Fruit fly (Drosophila melanogaster) whole organism, embryonic: ENCODE data around the gene CG17121.

ENCODE experiments used
- Ada2b ChIP-seq: fragments of 200-800 bp; sonication (Bioruptor generic); IDR thresholded peaks from 2 replicates; pipeline ENCODE4 v1.3.6; 2022; ENCODE audit warnings: missing biosample characterization, missing genetic modification characterization
- Aef1 ChIP-seq: fragments of 200-800 bp; sonication (Bioruptor generic); IDR thresholded peaks from 3 replicates; pipeline ENCODE4 v1.3.6; 2022; ENCODE audit warnings: missing biosample characterization, missing genetic modification characterization
- Antp ChIP-seq: fragments of 200-800 bp; sonication (Bioruptor generic); optimal IDR thresholded peaks from 3 replicates; lab custom pipeline; 2016; ENCODE audit warnings: missing biosample characterization, missing genetic modification characterization
- B-H1 ChIP-seq: fragments of 200-800 bp; sonication (Bioruptor generic); IDR thresholded peaks from 3 replicates; pipeline ENCODE4 v1.3.6; 2022; ENCODE audit warnings: missing biosample characterization, missing genetic modification characterization
- Blimp-1 ChIP-seq: fragments of 200-800 bp; sonication (Bioruptor generic); optimal IDR thresholded peaks from 3 replicates; lab custom pipeline; 2018; ENCODE audit warnings: missing biosample characterization, missing genetic modification characterization, mild to moderate bottlenecking, moderate library complexity, missing genetic modification reagents
- CG10431 ChIP-seq: fragments of 200-800 bp; sonication (Bioruptor generic); optimal IDR thresholded peaks from 3 replicates; lab custom pipeline; 2018; ENCODE audit warnings: missing biosample characterization, mild to moderate bottlenecking, missing genetic modification characterization
- CG10462 ChIP-seq: fragments of 200-800 bp; sonication (Bioruptor generic); optimal IDR thresholded peaks from 2 replicates; lab custom pipeline; 2016; ENCODE audit warnings: missing biosample characterization, missing genetic modification characterization
- CG1233 ChIP-seq: fragments of 200-800 bp; sonication (Bioruptor generic); optimal IDR thresholded peaks from 4 replicates; lab custom pipeline; 2018; ENCODE audit warnings: missing biosample characterization, mild to moderate bottlenecking, missing genetic modification characterization
- CG13287 ChIP-seq: fragments of 200-800 bp; sonication (Bioruptor generic); IDR thresholded peaks from 2 replicates; pipeline ENCODE4 v1.3.6; 2022; ENCODE audit warnings: missing biosample characterization, missing genetic modification characterization; ENCODE audit not compliant: partially characterized antibody
- CG13424 ChIP-seq: fragments of 200-800 bp; sonication (Bioruptor generic); optimal IDR thresholded peaks from 2 replicates; lab custom pipeline; 2019; ENCODE audit warnings: missing biosample characterization, mild to moderate bottlenecking, missing genetic modification characterization, moderate library complexity
- CG13775 ChIP-seq: fragments of 200-800 bp; sonication (Bioruptor generic); optimal IDR thresholded peaks from 3 replicates; lab custom pipeline; 2017; ENCODE audit warnings: missing biosample characterization, mild to moderate bottlenecking, missing genetic modification characterization
- CG15011 ChIP-seq: fragments of 200-800 bp; sonication (Bioruptor generic); optimal IDR thresholded peaks from 3 replicates; lab custom pipeline; 2018; ENCODE audit warnings: missing biosample characterization, mild to moderate bottlenecking, missing genetic modification characterization
- CG15601 ChIP-seq: fragments of 200-800 bp; sonication (Bioruptor generic); optimal IDR thresholded peaks from 3 replicates; lab custom pipeline; 2019; ENCODE audit warnings: missing biosample characterization, mild to moderate bottlenecking, missing genetic modification characterization, moderate library complexity
- CG1602 ChIP-seq: fragments of 200-800 bp; sonication (Bioruptor generic); optimal IDR thresholded peaks from 3 replicates; lab custom pipeline; 2016; ENCODE audit warnings: missing biosample characterization, missing genetic modification characterization
- CG16815 ChIP-seq: fragments of 200-800 bp; sonication (Bioruptor generic); optimal IDR thresholded peaks from 3 replicates; lab custom pipeline; 2017; ENCODE audit warnings: missing biosample characterization, mild to moderate bottlenecking, missing genetic modification characterization
- CG18619 ChIP-seq: fragments of 200-800 bp; sonication (Bioruptor generic); optimal IDR thresholded peaks from 3 replicates; lab custom pipeline; 2017; ENCODE audit warnings: missing biosample characterization, mild to moderate bottlenecking, missing genetic modification characterization
- CG2199 ChIP-seq: fragments of 200-800 bp; sonication (Bioruptor generic); IDR thresholded peaks from 3 replicates; pipeline ENCODE4 v1.3.6; 2022; ENCODE audit warnings: missing biosample characterization, missing genetic modification characterization
- CG3281 ChIP-seq: fragments of 200-800 bp; sonication (Bioruptor generic); optimal IDR thresholded peaks from 3 replicates; lab custom pipeline; 2017; ENCODE audit warnings: missing biosample characterization, mild to moderate bottlenecking, missing genetic modification characterization
- CG7556 ChIP-seq: fragments of 200-800 bp; sonication (Bioruptor generic); optimal IDR thresholded peaks from 2 replicates; lab custom pipeline; 2017; ENCODE audit warnings: missing biosample characterization, mild to moderate bottlenecking, missing genetic modification characterization
- CG8281 ChIP-seq: fragments of 200-800 bp; sonication (Bioruptor generic); optimal IDR thresholded peaks from 2 replicates; lab custom pipeline; 2018; ENCODE audit warnings: missing biosample characterization, mild to moderate bottlenecking, missing genetic modification characterization, moderate library complexity
- CG8478 ChIP-seq: fragments of >200 bp; optimal IDR thresholded peaks from 2 replicates; lab custom pipeline; 2018
- CG9215 ChIP-seq: fragments of 200-800 bp; sonication (Bioruptor generic); IDR thresholded peaks from 2 replicates; pipeline ENCODE4 v1.3.6; 2022; ENCODE audit warnings: missing biosample characterization, missing genetic modification characterization
- CoRest ChIP-seq: fragments of 200-800 bp; sonication (Bioruptor generic); optimal IDR thresholded peaks from 3 replicates; lab custom pipeline; 2018; ENCODE audit warnings: missing biosample characterization, mild to moderate bottlenecking, missing genetic modification characterization, moderate library complexity
- Dek ChIP-seq: fragments of 200-800 bp; sonication (Bioruptor generic); optimal IDR thresholded peaks from 3 replicates; lab custom pipeline; 2019; ENCODE audit warnings: missing biosample characterization, mild to moderate bottlenecking, missing genetic modification characterization, moderate library complexity
- Ets65A ChIP-seq: fragments of 200-800 bp; sonication (Bioruptor generic); peaks from one replicate; lab custom pipeline; 2016; ENCODE audit warnings: missing biosample characterization, missing genetic modification characterization
- Fer3 ChIP-seq: fragments of 200-800 bp; sonication (Bioruptor generic); optimal IDR thresholded peaks from 2 replicates; lab custom pipeline; 2018; ENCODE audit warnings: missing biosample characterization, mild to moderate bottlenecking, missing genetic modification characterization, moderate library complexity
- Hr39 ChIP-seq: fragments of >200 bp; optimal IDR thresholded peaks from 2 replicates; lab custom pipeline; 2017
- Jarid2 ChIP-seq: fragments of 200-800 bp; sonication (Bioruptor generic); optimal IDR thresholded peaks from 3 replicates; lab custom pipeline; 2017; ENCODE audit warnings: mild to moderate bottlenecking, missing biosample characterization, missing genetic modification reagents, missing genetic modification characterization
- Myb ChIP-seq: fragments of 200-800 bp; sonication (Bioruptor generic); optimal IDR thresholded peaks from 2 replicates; lab custom pipeline; 2016; ENCODE audit warnings: missing biosample characterization, missing genetic modification characterization
- NK7.1 ChIP-seq: fragments of 200-800 bp; sonication (Bioruptor generic); optimal IDR thresholded peaks from 3 replicates; lab custom pipeline; 2016; ENCODE audit warnings: missing biosample characterization, missing genetic modification characterization
- Oaz ChIP-seq: fragments of 200-800 bp; sonication (Bioruptor generic); IDR thresholded peaks from 2 replicates; pipeline ENCODE4 v1.3.6; 2022; ENCODE audit warnings: missing biosample characterization, missing genetic modification characterization
- Pdp1 ChIP-seq, 2 experiments: fragments of 200-800 bp; sonication (Bioruptor generic); optimal IDR thresholded peaks; 3 replicates each; lab custom pipeline; 2016; ENCODE audit warnings: missing biosample characterization in 2 of 2, missing genetic modification characterization in 2 of 2, mild to moderate bottlenecking in 1 of 2, moderate library complexity in 1 of 2
- Ravus ChIP-seq: fragments of 200-800 bp; sonication (Bioruptor generic); IDR thresholded peaks from 2 replicates; pipeline ENCODE4 v1.3.6; 2022; ENCODE audit warnings: missing biosample characterization, missing genetic modification characterization
- ase ChIP-seq: fragments of 200-800 bp; sonication (Bioruptor generic); IDR thresholded peaks from 3 replicates; pipeline ENCODE4 v1.3.6; 2022; ENCODE audit warnings: missing biosample characterization, missing genetic modification characterization
- bowl ChIP-seq: fragments of 200-800 bp; sonication (Bioruptor generic); IDR thresholded peaks from 2 replicates; pipeline ENCODE4 v1.3.6; 2022; ENCODE audit warnings: missing biosample characterization, missing genetic modification characterization
- ci ChIP-seq: fragments of 200-800 bp; sonication (Bioruptor generic); IDR thresholded peaks from 3 replicates; pipeline ENCODE4 v1.3.6; 2022; ENCODE audit warnings: missing biosample characterization, missing genetic modification characterization
- crc ChIP-seq: fragments of 200-800 bp; sonication (Bioruptor generic); optimal IDR thresholded peaks from 2 replicates; lab custom pipeline; 2016; ENCODE audit warnings: missing biosample characterization, missing genetic modification characterization
- dan ChIP-seq: fragments of 200-800 bp; sonication (Bioruptor generic); IDR thresholded peaks from 2 replicates; pipeline ENCODE4 v1.3.6; 2022; ENCODE audit warnings: missing biosample characterization, missing genetic modification characterization
- danr ChIP-seq: fragments of 200-800 bp; sonication (Bioruptor generic); IDR thresholded peaks from 2 replicates; pipeline ENCODE4 v1.3.6; 2022; ENCODE audit warnings: missing biosample characterization, missing genetic modification characterization
- en ChIP-seq: fragments of 200-800 bp; sonication (Bioruptor generic); optimal IDR thresholded peaks from 2 replicates; lab custom pipeline; 2016; ENCODE audit warnings: missing biosample characterization, missing genetic modification characterization
- fd64A ChIP-seq: fragments of 200-800 bp; sonication (Bioruptor generic); optimal IDR thresholded peaks from 3 replicates; lab custom pipeline; 2018; ENCODE audit warnings: missing biosample characterization, mild to moderate bottlenecking, missing genetic modification characterization
- hkb ChIP-seq, 2 experiments: fragments of 200-800 bp in 1 of 2; fragments of >200 bp in 1 of 2; sonication (Bioruptor generic) in 1 of 2; IDR thresholded peaks in 1 of 2; optimal IDR thresholded peaks in 1 of 2; 2 replicates each; pipeline versions ENCODE4 v1.3.6 to Lab custom; 2017 to 2022; ENCODE audit warnings: missing biosample characterization in 1 of 2, missing genetic modification characterization in 1 of 2
- jing ChIP-seq: fragments of 200-800 bp; sonication (Bioruptor generic); optimal IDR thresholded peaks from 2 replicates; lab custom pipeline; 2018; ENCODE audit warnings: missing biosample characterization, mild to moderate bottlenecking, missing genetic modification characterization
- lmd ChIP-seq: fragments of 200-800 bp; sonication (Bioruptor generic); IDR thresholded peaks from 2 replicates; pipeline ENCODE4 v1.3.6; 2022; ENCODE audit warnings: missing biosample characterization, missing genetic modification characterization
- odd ChIP-seq: fragments of 200-800 bp; sonication (Bioruptor generic); optimal IDR thresholded peaks from 2 replicates; lab custom pipeline; 2017; ENCODE audit warnings: missing biosample characterization, mild to moderate bottlenecking, missing genetic modification characterization
- onecut ChIP-seq: fragments of 200-800 bp; sonication (Bioruptor generic); IDR thresholded peaks from 2 replicates; pipeline ENCODE4 v1.3.6; 2022; ENCODE audit warnings: missing biosample characterization, missing genetic modification characterization
- peb ChIP-seq: fragments of 200-800 bp; sonication (Bioruptor generic); IDR thresholded peaks from 2 replicates; pipeline ENCODE4 v1.3.6; 2022; ENCODE audit warnings: missing biosample characterization, missing genetic modification characterization
- pum ChIP-seq: fragments of 200-800 bp; sonication (Bioruptor generic); optimal IDR thresholded peaks from 2 replicates; lab custom pipeline; 2016; ENCODE audit warnings: missing biosample characterization, missing genetic modification characterization
- seq ChIP-seq: fragments of 200-800 bp; sonication (Bioruptor generic); IDR thresholded peaks from 2 replicates; pipeline ENCODE4 v1.3.6; 2022; ENCODE audit warnings: missing biosample characterization, missing genetic modification characterization
- sob ChIP-seq: fragments of 200-800 bp; sonication (Bioruptor generic); IDR thresholded peaks from 2 replicates; pipeline ENCODE4 v1.3.6; 2022; ENCODE audit warnings: missing biosample characterization, missing genetic modification characterization
- ssp ChIP-seq: fragments of 200-800 bp; sonication (Bioruptor generic); IDR thresholded peaks from 2 replicates; pipeline ENCODE4 v1.3.6; 2022; ENCODE audit warnings: missing biosample characterization, missing genetic modification characterization

Gene CG17121

DNA sequence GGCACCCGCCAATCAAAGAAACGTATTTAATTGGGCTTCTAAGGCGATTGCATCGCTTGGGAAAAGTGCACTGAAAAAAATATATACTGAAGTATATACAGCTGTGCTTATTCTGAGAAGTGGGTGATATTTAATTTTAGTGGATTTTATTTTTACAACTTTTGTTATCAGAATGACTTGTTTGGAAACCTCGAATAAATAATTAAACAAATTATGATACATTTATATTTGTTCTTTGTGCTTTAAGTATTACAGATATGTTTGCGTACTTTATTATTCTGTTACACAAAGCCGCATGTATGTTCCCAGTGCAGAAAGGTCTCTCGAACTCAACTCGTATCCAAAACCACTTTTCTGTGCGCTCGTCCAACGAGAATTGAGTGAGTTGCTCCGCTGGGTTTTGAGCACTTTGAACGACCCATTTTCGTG is 690 bp upstream of the CG17121 start (continued):
- TF ChIP-seq crc (GFP tag; lab: Kevin White, UChicago) (no peak), ssp (GFP tag; lab: Robert Waterston, UW) (peak; percentile 53; the same call in 1 of the 2 replicates), onecut (GFP tag; lab: Robert Waterston, UW) (peak; percentile 58), odd (GFP tag; lab: Kevin White, UChicago) (peak; percentile 63), CG7556 (GFP tag; lab: Kevin White, UChicago) (peak; percentile 84), Aef1 (GFP tag; lab: Robert Waterston, UW) (peak; percentile 61; the same call in 1 of the 3 replicates), CG8281 (peak; percentile 66), Dek (tag; lab: Kevin White, UChicago) (peak; percentile 63), seq (peak; percentile 55; the same call in 1 of the 2 replicates), hkb (optimal IDR thresholded peaks at IDR 0.05; lab: Kevin White, UChicago) (no peak), hkb (GFP tag; IDR thresholded peaks at IDR 0.05; lab: Robert Waterston, UW) (peak; percentile 57), CG3281 (GFP tag; lab: Kevin White, UChicago) (peak; percentile 76), pum (GFP tag; lab: Kevin White, UChicago) (peak; percentile 42), danr (GFP tag; lab: Robert Waterston, UW) (peak; percentile 36; the same call in 1 of the 2 replicates), ase (GFP tag; lab: Robert Waterston, UW) (peak; percentile 56; the same call in 2 of the 3 replicates), Jarid2 (peak; percentile 3), Fer3 (peak; percentile 69), CG10462 (GFP tag; lab: Kevin White, UChicago) (peak; percentile 44), CG13424 (tag; lab: Kevin White, UChicago) (peak; percentile 88), Antp (GFP tag; lab: Kevin White, UChicago) (peak; percentile 44), Ets65A (peak; percentile 95), CG16815 (GFP tag; lab: Kevin White, UChicago) (no peak), Ada2b (GFP tag; lab: Robert Waterston, UW) (peak; percentile 59), CG13775 (GFP tag; lab: Kevin White, UChicago) (peak; percentile 50), CG2199 (GFP tag; lab: Robert Waterston, UW) (no peak), NK7.1 (GFP tag; lab: Kevin White, UChicago) (peak; percentile 28), CG1602 (GFP tag; lab: Kevin White, UChicago) (peak; percentile 48), CG8478 (lab: Kevin White, UChicago) (no peak), CG9215 (peak; percentile 46; the same call in 1 of the 2 replicates), Blimp-1 (GFP tag; lab: Kevin White, UChicago) (peak; percentile 80), CG13287 (GFP tag; lab: Robert Waterston, UW) (no peak), ci (GFP tag; lab: Robert Waterston, UW) (peak; percentile 65), CG18619 (GFP tag; lab: Kevin White, UChicago) (peak; percentile 69), CG1233 (peak; percentile 62), dan (GFP tag; lab: Robert Waterston, UW) (no peak), lmd (GFP tag; lab: Robert Waterston, UW) (peak; percentile 91), Ravus (GFP tag; lab: Robert Waterston, UW) (no peak; the same call in 1 of the 2 replicates), CG15601 (tag; lab: Kevin White, UChicago) (peak; percentile 76), jing (GFP tag; lab: Kevin White, UChicago) (peak; percentile 20), Myb (GFP tag; lab: Kevin White, UChicago) (no peak), en (GFP tag; lab: Kevin White, UChicago) (peak; percentile 31), B-H1 (GFP tag; lab: Robert Waterston, UW) (no peak; the same call in 2 of the 3 replicates), CoRest (tag; lab: Kevin White, UChicago) (peak; percentile 89), CG10431 (peak; percentile 63), fd64A (no peak), sob (GFP tag; lab: Robert Waterston, UW) (peak; percentile 58; the same call in 1 of the 2 replicates), Pdp1 (GFP tag; optimal IDR thresholded peaks at IDR 0.05; lab: Kevin White, UChicago) (peak; percentile 24 to 60), CG15011 (peak; percentile 40), peb (peak; percentile 61), Oaz (GFP tag; lab: Robert Waterston, UW) (peak; percentile 54; the same call in 1 of the 2 replicates), bowl (no peak), Hr39 (lab: Kevin White, UChicago) (no peak)
